Fruit fly (Drosophila melanogaster): Measurements from ENCODE around the gene RpS14b.

RpS14b gene

dm6 chrX:7911983-7912630 is 22.6 kb upstream of the RpS14b start, which contains the start of gene snz:
Gene snz (plus strand): TSS chrX:7912089.
- TF ChIP-seq insv (optimal IDR thresholded peaks at IDR 0.05) (no peak), Sin3A (optimal IDR thresholded peaks at IDR 0.05) (no peak), ttk (optimal IDR thresholded peaks at IDR 0.05) (no peak), psq (optimal IDR thresholded peaks at IDR 0.05) (no peak), Myc (optimal IDR thresholded peaks at IDR 0.05) (no peak), h (optimal IDR thresholded peaks at IDR 0.05) (no peak)

dm6 chrX:7920081-7920688 is 14.5 kb upstream of the RpS14b start, which contains the start of the genes hdm and Ykt6:
Gene hdm (minus strand): TSS chrX:7920131.
Gene Ykt6 (plus strand): TSS chrX:7920409.
- TF ChIP-seq h (optimal IDR thresholded peaks at IDR 0.05) (no peak), Sin3A (optimal IDR thresholded peaks at IDR 0.05) (no peak), insv (optimal IDR thresholded peaks at IDR 0.05) (no peak), ttk (optimal IDR thresholded peaks at IDR 0.05) (no peak), psq (optimal IDR thresholded peaks at IDR 0.05) (no peak), Myc (optimal IDR thresholded peaks at IDR 0.05) (no peak)

- no peak for TF ChIP-seq psq (optimal IDR thresholded peaks at IDR 0.05)
- TF ChIP-seq Sin3A (optimal IDR thresholded peaks at IDR 0.05) = no peak
- TF ChIP-seq insv (optimal IDR thresholded peaks at IDR 0.05) = no peak
- no peak for TF ChIP-seq ttk (optimal IDR thresholded peaks at IDR 0.05)
- TF ChIP-seq Myc (optimal IDR thresholded peaks at IDR 0.05) = no peak
- TF ChIP-seq h (optimal IDR thresholded peaks at IDR 0.05) = no peak
Measured at dm6 chrX:7923063-7923462, 11.6 kb upstream of the RpS14b start.

dm6 chrX:7924913-7925312 is 9.8 kb upstream of the RpS14b start:
- TF ChIP-seq ttk (optimal IDR thresholded peaks at IDR 0.05) = no peak
- TF ChIP-seq insv (optimal IDR thresholded peaks at IDR 0.05) = no peak
- TF ChIP-seq Myc (optimal IDR thresholded peaks at IDR 0.05) = no peak
- TF ChIP-seq Sin3A (optimal IDR thresholded peaks at IDR 0.05) = no peak
- no peak for TF ChIP-seq psq (optimal IDR thresholded peaks at IDR 0.05)
- TF ChIP-seq h (optimal IDR thresholded peaks at IDR 0.05) = no peak

- TF ChIP-seq Sin3A (optimal IDR thresholded peaks at IDR 0.05) (no peak), h (optimal IDR thresholded peaks at IDR 0.05) (no peak), ttk (optimal IDR thresholded peaks at IDR 0.05) (no peak), insv (optimal IDR thresholded peaks at IDR 0.05) (no peak), Myc (optimal IDR thresholded peaks at IDR 0.05) (no peak), psq (optimal IDR thresholded peaks at IDR 0.05) (no peak)
Measured at dm6 chrX:7930236-7931027, 4.3 kb upstream of the RpS14b start.

dm6 chrX:7931028-7931549 is 3.6 kb upstream of the RpS14b start, which contains the start of gene mahe:
Gene mahe (minus strand): TSS chrX:7931382.
- TF ChIP-seq Sin3A (optimal IDR thresholded peaks at IDR 0.05) = no peak
- TF ChIP-seq psq (optimal IDR thresholded peaks at IDR 0.05) = no peak
- TF ChIP-seq h (optimal IDR thresholded peaks at IDR 0.05) = no peak
- TF ChIP-seq insv (optimal IDR thresholded peaks at IDR 0.05) = no peak
- no peak for TF ChIP-seq Myc (optimal IDR thresholded peaks at IDR 0.05)
- no peak for TF ChIP-seq ttk (optimal IDR thresholded peaks at IDR 0.05)

dm6 chrX:7933210-7933915 is 1.3 kb upstream of the RpS14b start, which contains the start of the genes Dhdds and RpS14a:
Gene Dhdds (minus strand): TSS chrX:7933351.
Gene RpS14a (plus strand): TSS chrX:7933742.
- no peak for TF ChIP-seq insv (optimal IDR thresholded peaks at IDR 0.05)
- no peak for TF ChIP-seq ttk (optimal IDR thresholded peaks at IDR 0.05)
- no peak for TF ChIP-seq Myc (optimal IDR thresholded peaks at IDR 0.05)
- TF ChIP-seq psq (optimal IDR thresholded peaks at IDR 0.05) = no peak
- TF ChIP-seq Sin3A (optimal IDR thresholded peaks at IDR 0.05) = no peak
- no peak for TF ChIP-seq h (optimal IDR thresholded peaks at IDR 0.05)

- TF ChIP-seq Sin3A (optimal IDR thresholded peaks at IDR 0.05) (no peak), psq (optimal IDR thresholded peaks at IDR 0.05) (no peak), ttk (optimal IDR thresholded peaks at IDR 0.05) (no peak), insv (optimal IDR thresholded peaks at IDR 0.05) (no peak), h (optimal IDR thresholded peaks at IDR 0.05) (no peak), Myc (optimal IDR thresholded peaks at IDR 0.05) (no peak)
Measured at dm6 chrX:7935798-7936572, 1.3 kb downstream of the RpS14b start, which contains the start of gene Ubr3. Gene Ubr3 (plus strand): TSS chrX:7935896.

dm6 chrX:7937588-7938481 is 3.1 kb downstream of the RpS14b start:
- TF ChIP-seq Sin3A (optimal IDR thresholded peaks at IDR 0.05) = no peak
- TF ChIP-seq psq (optimal IDR thresholded peaks at IDR 0.05) = no peak
- no peak for TF ChIP-seq Myc (optimal IDR thresholded peaks at IDR 0.05)
- no peak for TF ChIP-seq ttk (optimal IDR thresholded peaks at IDR 0.05)
- no peak for TF ChIP-seq insv (optimal IDR thresholded peaks at IDR 0.05)
- TF ChIP-seq h (optimal IDR thresholded peaks at IDR 0.05) = no peak

- TF ChIP-seq Sin3A (optimal IDR thresholded peaks at IDR 0.05) = no peak
- TF ChIP-seq Myc (optimal IDR thresholded peaks at IDR 0.05) = no peak
- TF ChIP-seq ttk (optimal IDR thresholded peaks at IDR 0.05) = no peak
- no peak for TF ChIP-seq psq (optimal IDR thresholded peaks at IDR 0.05)
- no peak for TF ChIP-seq insv (optimal IDR thresholded peaks at IDR 0.05)
- no peak for TF ChIP-seq h (optimal IDR thresholded peaks at IDR 0.05)
Measured at dm6 chrX:7938482-7938804, 3.7 kb downstream of the RpS14b start.
